Worm (Caenorhabditis elegans) whole organism, young adult: ENCODE data around the gene ccpp-6.

ENCODE experiments used
- ama-1 ChIP-seq, 3 experiments: fragments of 150-350 bp in 1 of 3; sonication (generic microtip) in 2 of 3; optimal IDR thresholded peaks; 2 replicates each; lab custom pipeline; 2014 to 2018; ENCODE audit warnings: missing biosample characterization in 2 of 3, missing genetic modification characterization in 2 of 3, missing genetic modification reagents in 2 of 3
- aptf-2 ChIP-seq: fragments of 200-800 bp; sonication (Bioruptor generic); conservative IDR thresholded peaks from 2 replicates; pipeline ENCODE4 v1.3.6; 2022; ENCODE audit warnings: missing genetic modification reagents, missing genetic modification characterization, missing compliant biosample characterization
- atf-7 ChIP-seq: sonication (generic microtip); optimal IDR thresholded peaks from 2 replicates; lab custom pipeline; 2017; ENCODE audit warnings: mild to moderate bottlenecking, missing genetic modification characterization, missing compliant biosample characterization
- bed-1 ChIP-seq: fragments of 200-800 bp; sonication (Bioruptor generic); IDR thresholded peaks from 2 replicates; pipeline ENCODE4 v1.3.6; 2022; ENCODE audit warnings: missing genetic modification reagents, missing genetic modification characterization, missing compliant biosample characterization
- ceh-58 ChIP-seq: fragments of 200-800 bp; sonication (Bioruptor generic); IDR thresholded peaks from 2 replicates; pipeline ENCODE4 v1.3.6; 2022; ENCODE audit warnings: missing genetic modification characterization, missing compliant biosample characterization
- dpl-1 ChIP-seq: fragments of 150-350 bp; optimal IDR thresholded peaks from 2 replicates; lab custom pipeline; 2014; ENCODE audit warnings: missing biosample characterization, missing genetic modification reagents, missing genetic modification characterization
- lag-1 ChIP-seq: fragments of 200-800 bp; sonication (Bioruptor generic); IDR thresholded peaks from 2 replicates; pipeline ENCODE4 v1.3.6; 2022; ENCODE audit warnings: missing genetic modification reagents, missing genetic modification characterization, missing compliant biosample characterization
- let-526 ChIP-seq: fragments of 200-800 bp; sonication (Bioruptor generic); IDR thresholded peaks from 2 replicates; pipeline ENCODE4 v1.3.6; 2022; ENCODE audit warnings: missing genetic modification reagents, missing genetic modification characterization, missing compliant biosample characterization
- snpc-3.4 ChIP-seq: sonication (generic microtip); optimal IDR thresholded peaks from 2 replicates; lab custom pipeline; 2017; ENCODE audit warnings: missing genetic modification characterization, mild to moderate bottlenecking, missing compliant biosample characterization, antibody characterized with exemption, moderate library complexity, missing genotype, missing genetic modification reagents
- snpc-4 ChIP-seq, 5 experiments: fragments of 150-350 bp in 1 of 5; sonication (generic microtip) in 4 of 5; optimal IDR thresholded peaks; 2 replicates each; lab custom pipeline; 2014 to 2018; ENCODE audit warnings: missing genetic modification characterization in 5 of 5, missing biosample characterization in 3 of 5, antibody characterized with exemption in 2 of 5, mild to moderate bottlenecking in 2 of 5, missing compliant biosample characterization in 2 of 5, missing genotype in 2 of 5, moderate library complexity in 2 of 5, missing genetic modification reagents in 1 of 5
- unc-62 ChIP-seq: fragments of 150-350 bp; optimal IDR thresholded peaks from 2 replicates; lab custom pipeline; 2014; ENCODE audit warnings: missing biosample characterization, missing genetic modification reagents, missing genetic modification characterization
- zfh-2 ChIP-seq: fragments of 200-800 bp; sonication (Bioruptor generic); conservative IDR thresholded peaks from 2 replicates; pipeline ENCODE4 v1.3.6; 2022; ENCODE audit warnings: missing genetic modification reagents, missing genetic modification characterization, missing compliant biosample characterization

- TF ChIP-seq snpc-4 (GFP tag; optimal IDR thresholded peaks at IDR 0.05; lab: Kevin White, UChicago) (no peak), snpc-4 (tag; optimal IDR thresholded peaks at IDR 0.05; lab: Kevin White, UChicago) (no peak), aptf-2 (GFP tag; lab: Robert Waterston, UW) (no peak), dpl-1 (GFP tag; lab: Kevin White, UChicago) (no peak), unc-62 (GFP tag; lab: Kevin White, UChicago) (no peak), lag-1 (no peak), bed-1 (GFP tag; lab: Robert Waterston, UW) (no peak), atf-7 (no peak), let-526 (no peak), ama-1 (optimal IDR thresholded peaks at IDR 0.05; lab: Kevin White, UChicago) (no peak), ama-1 (GFP tag; optimal IDR thresholded peaks at IDR 0.05; lab: Kevin White, UChicago) (no peak), zfh-2 (GFP tag; lab: Robert Waterston, UW) (no peak), snpc-3.4 (tag; lab: Kevin White, UChicago) (no peak), ceh-58 (GFP tag; lab: Robert Waterston, UW) (no peak)
Observed at ce11 chrII:5418929-5419328, 31.8 kb upstream of the ccpp-6 start, which contains the start of gene EEED8.15.
